Worm (Caenorhabditis elegans) whole organism, early embryonic: Measurements from ENCODE around the gene swp-1.

ENCODE experiments used
- B0310.2 ChIP-seq: sonication (generic microtip); optimal IDR thresholded peaks from 2 replicates; lab custom pipeline; 2016; ENCODE audit warnings: mild to moderate bottlenecking, missing genetic modification characterization, missing compliant biosample characterization
- F13C5.2 ChIP-seq: sonication (generic microtip); optimal IDR thresholded peaks from 2 replicates; lab custom pipeline; 2017; ENCODE audit warnings: mild to moderate bottlenecking, missing genetic modification characterization, inconsistent platforms, missing compliant biosample characterization
- aly-1 ChIP-seq: sonication (generic microtip); optimal IDR thresholded peaks from 2 replicates; lab custom pipeline; 2016; ENCODE audit warnings: missing genetic modification characterization, missing compliant biosample characterization
- ama-1 ChIP-seq: fragments of 150-350 bp; optimal IDR thresholded peaks from 2 replicates; lab custom pipeline; 2014
- ceh-13 ChIP-seq: fragments of 200-800 bp; sonication (Bioruptor generic); optimal IDR thresholded peaks from 2 replicates; lab custom pipeline; 2018; ENCODE audit warnings: mild to moderate bottlenecking, missing genetic modification characterization, missing compliant biosample characterization
- ceh-36 ChIP-seq: sonication (generic microtip); optimal IDR thresholded peaks from 2 replicates; lab custom pipeline; 2016; ENCODE audit warnings: missing genetic modification characterization, inconsistent platforms, missing compliant biosample characterization
- ets-7 ChIP-seq: sonication (generic microtip); optimal IDR thresholded peaks from 2 replicates; lab custom pipeline; 2016; ENCODE audit warnings: missing genotype, missing genetic modification characterization, missing compliant biosample characterization
- flt-1 ChIP-seq: fragments of 200-800 bp; sonication (Bioruptor generic); IDR thresholded peaks from 2 replicates; pipeline ENCODE4 v1.3.6; 2022; ENCODE audit warnings: missing genetic modification characterization, missing compliant biosample characterization
- hmbx-1 ChIP-seq: sonication (generic microtip); optimal IDR thresholded peaks from 2 replicates; lab custom pipeline; 2016; ENCODE audit warnings: mild to moderate bottlenecking, missing genetic modification characterization, missing compliant biosample characterization
- hmg-4 ChIP-seq: fragments of 200-800 bp; sonication (Bioruptor generic); optimal IDR thresholded peaks from 2 replicates; lab custom pipeline; 2018; ENCODE audit warnings: mild to moderate bottlenecking, missing genetic modification characterization, missing compliant biosample characterization
- hnd-1 ChIP-seq: sonication (generic microtip); optimal IDR thresholded peaks from 2 replicates; lab custom pipeline; 2016; ENCODE audit warnings: missing genetic modification characterization, missing compliant biosample characterization
- pes-1 ChIP-seq: fragments of 200-800 bp; sonication (Bioruptor generic); IDR thresholded peaks from 2 replicates; pipeline ENCODE4 v1.3.6; 2022; ENCODE audit warnings: missing genetic modification reagents, missing genetic modification characterization, missing compliant biosample characterization
- scrt-1 ChIP-seq: fragments of 200-800 bp; sonication (Bioruptor generic); IDR thresholded peaks from 2 replicates; pipeline ENCODE4 v1.3.6; 2022; ENCODE audit warnings: missing genetic modification characterization, missing compliant biosample characterization
- sea-1 ChIP-seq: fragments of 200-800 bp; sonication (Bioruptor generic); conservative IDR thresholded peaks from 2 replicates; pipeline ENCODE4 v1.3.6; 2022; ENCODE audit warnings: missing genetic modification characterization, missing compliant biosample characterization
- tbx-11 ChIP-seq: fragments of 200-800 bp; sonication (Bioruptor generic); IDR thresholded peaks from 2 replicates; pipeline ENCODE4 v1.3.6; 2022; ENCODE audit warnings: missing genetic modification characterization, missing compliant biosample characterization
- tbx-37 ChIP-seq: fragments of 200-800 bp; sonication (Bioruptor generic); conservative IDR thresholded peaks from 2 replicates; pipeline ENCODE4 v1.3.6; 2022; ENCODE audit warnings: missing genetic modification reagents, missing genetic modification characterization, missing compliant biosample characterization
- tra-4 ChIP-seq: sonication (generic microtip); optimal IDR thresholded peaks from 2 replicates; lab custom pipeline; 2017; ENCODE audit warnings: missing genetic modification characterization, missing compliant biosample characterization

The swp-1 gene

DNA sequence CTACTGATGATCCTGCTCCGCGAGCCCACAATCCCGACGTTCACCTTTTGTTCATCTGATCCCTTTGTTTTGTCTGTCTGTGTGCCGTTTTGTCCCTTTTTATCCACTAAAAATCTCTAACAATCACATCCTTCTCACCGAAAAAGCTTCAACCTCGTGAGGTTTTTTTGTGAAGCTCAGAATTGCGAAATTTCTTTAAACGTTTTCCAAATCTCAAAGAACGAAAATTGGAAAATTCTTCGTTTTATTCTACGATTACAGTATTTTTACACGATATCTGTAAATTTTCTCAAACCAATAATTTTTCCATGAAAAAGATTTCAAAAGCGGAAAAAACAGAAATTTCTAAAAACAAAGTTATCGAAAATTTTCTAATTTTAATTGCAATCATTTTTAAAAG, 31.1 kb downstream of the swp-1 start:
- TF ChIP-seq ceh-13 (GFP tag; lab: Kevin White, UChicago) (no peak), tbx-37 (no peak), pes-1 (no peak), ets-7 (tag; lab: Kevin White, UChicago) (no peak), ceh-36 (tag; lab: Kevin White, UChicago) (no peak), B0310.2 (tag; lab: Kevin White, UChicago) (no peak), sea-1 (no peak), tra-4 (tag; lab: Kevin White, UChicago) (no peak), tbx-11 (GFP tag; lab: Robert Waterston, UW) (no peak)

DNA sequence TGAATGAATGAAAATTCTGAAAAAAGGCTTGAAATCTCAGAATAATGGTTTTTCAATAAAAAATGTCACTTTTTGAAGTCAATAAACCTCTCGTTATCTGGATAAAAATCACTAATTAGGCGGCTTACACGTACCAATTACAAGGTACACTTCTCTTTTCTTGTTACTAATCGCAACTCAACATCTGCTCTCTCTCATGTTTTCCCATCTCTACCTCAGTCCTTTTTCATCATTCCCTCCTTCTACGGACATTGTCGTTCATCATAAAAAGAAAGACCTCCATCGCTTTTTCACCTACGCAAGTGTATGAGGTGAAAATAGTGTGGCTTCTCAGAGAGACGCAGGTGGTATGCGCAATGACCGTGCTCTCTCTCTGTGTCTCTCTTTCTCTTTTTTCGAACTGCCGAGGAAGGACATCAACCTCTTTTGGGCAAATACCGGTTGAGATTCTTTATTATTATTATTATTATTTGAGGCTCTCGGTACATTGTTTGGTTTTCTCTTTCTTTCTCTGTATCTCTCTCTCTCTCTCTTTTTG, 37.3 kb downstream of the swp-1 start:
- no peak for TF ChIP-seq F13C5.2
- TF ChIP-seq hmg-4 (GFP tag; lab: Kevin White, UChicago), result peak; percentile 1
- TF ChIP-seq tbx-11 (GFP tag; lab: Robert Waterston, UW), result 0 out of 2 replicates have a peak, but pooled peaks have one; percentile 13

DNA sequence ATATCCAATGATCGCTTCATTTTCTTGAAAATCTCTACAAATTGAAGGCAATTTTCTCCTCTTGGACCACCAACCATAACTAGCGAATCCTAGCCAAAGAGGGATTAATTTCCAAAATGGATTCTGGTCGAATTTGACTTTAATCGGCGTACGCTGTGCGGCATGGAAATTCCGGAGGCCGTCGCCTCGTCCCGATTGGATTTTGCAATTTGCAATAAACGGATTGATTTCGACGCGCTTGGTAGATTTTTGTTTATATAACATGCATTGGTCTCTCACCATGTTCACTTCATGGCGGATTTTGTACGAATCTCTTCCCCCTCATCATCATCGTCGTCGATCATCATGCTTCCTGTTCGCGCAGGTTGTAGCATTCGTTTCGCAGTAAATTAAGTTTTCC, 39.6 kb downstream of the swp-1 start:
- TF ChIP-seq tra-4 (tag; lab: Kevin White, UChicago), result no peak
- TF ChIP-seq ceh-13 (GFP tag; lab: Kevin White, UChicago), result no peak
- TF ChIP-seq sea-1, result no peak
- TF ChIP-seq B0310.2 (tag; lab: Kevin White, UChicago), result no peak
- no peak for TF ChIP-seq ets-7 (tag; lab: Kevin White, UChicago)
- TF ChIP-seq scrt-1, result no peak
- TF ChIP-seq tbx-11 (GFP tag; lab: Robert Waterston, UW), result no peak
- TF ChIP-seq pes-1, result no peak
- TF ChIP-seq ama-1, result no peak
- TF ChIP-seq hmbx-1 (tag; lab: Kevin White, UChicago), result no peak
- TF ChIP-seq aly-1, result no peak
- no peak for TF ChIP-seq hnd-1 (tag; lab: Kevin White, UChicago)
- no peak for TF ChIP-seq tbx-37
- no peak for TF ChIP-seq F13C5.2
- TF ChIP-seq ceh-36 (tag; lab: Kevin White, UChicago), result no peak
- TF ChIP-seq flt-1 (GFP tag; lab: Robert Waterston, UW), result no peak

DNA sequence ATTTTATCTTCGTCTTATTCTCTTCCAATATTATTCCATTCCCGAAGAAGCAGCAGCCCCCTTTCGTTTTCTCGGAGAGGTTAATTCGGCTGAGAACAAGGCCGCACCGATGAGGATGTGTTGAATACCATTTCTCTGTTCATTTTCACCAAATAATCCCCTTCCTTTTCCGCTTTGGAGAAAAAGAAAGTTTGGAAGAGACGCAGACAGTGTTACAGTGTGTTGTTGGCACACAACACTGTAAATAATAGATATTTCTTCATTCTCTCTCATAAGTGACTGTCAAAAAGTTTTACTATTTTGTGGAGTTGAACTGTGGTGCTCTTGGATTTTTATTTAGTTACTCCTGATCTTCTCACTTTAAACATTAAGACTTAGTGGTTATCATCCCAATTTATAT, 40.0 kb downstream of the swp-1 start:
- no peak for TF ChIP-seq scrt-1
- no peak for TF ChIP-seq B0310.2 (tag; lab: Kevin White, UChicago)
- TF ChIP-seq ceh-36 (tag; lab: Kevin White, UChicago), result no peak
- TF ChIP-seq F13C5.2, result no peak
- TF ChIP-seq sea-1, result no peak
- no peak for TF ChIP-seq hnd-1 (tag; lab: Kevin White, UChicago)
- no peak for TF ChIP-seq tbx-11 (GFP tag; lab: Robert Waterston, UW)
- no peak for TF ChIP-seq tra-4 (tag; lab: Kevin White, UChicago)
- no peak for TF ChIP-seq flt-1 (GFP tag; lab: Robert Waterston, UW)
- TF ChIP-seq ets-7 (tag; lab: Kevin White, UChicago), result no peak
- TF ChIP-seq ceh-13 (GFP tag; lab: Kevin White, UChicago), result no peak
- no peak for TF ChIP-seq tbx-37
- TF ChIP-seq hmg-4 (GFP tag; lab: Kevin White, UChicago), result no peak
- no peak for TF ChIP-seq pes-1
- no peak for TF ChIP-seq hmbx-1 (tag; lab: Kevin White, UChicago)
- TF ChIP-seq aly-1, result no peak

DNA sequence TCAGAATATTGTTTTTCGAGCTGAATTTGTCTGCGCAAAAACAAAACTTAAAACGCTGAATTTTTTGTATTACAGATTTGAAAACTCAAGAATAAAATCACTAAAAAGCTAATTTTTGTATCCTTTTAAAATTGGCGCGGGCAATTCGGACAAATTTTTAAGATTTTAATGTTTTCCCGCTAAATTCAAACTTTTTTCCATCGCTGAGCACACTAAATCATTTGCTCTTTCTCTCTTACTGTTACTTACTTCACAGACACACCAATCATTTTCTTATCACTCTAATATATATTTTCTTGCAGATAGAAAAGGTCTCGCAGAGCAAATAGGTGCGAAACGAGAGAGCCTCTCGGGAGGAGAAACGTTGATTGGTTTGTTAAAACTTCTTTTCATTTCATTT, 41.4 kb downstream of the swp-1 start, which contains the start of gene par-3:
TSS of gene par-3 (plus strand) at position 301 of the 400 bp plus-strand sequence.
- TF ChIP-seq F13C5.2, result no peak
- no peak for TF ChIP-seq tra-4 (tag; lab: Kevin White, UChicago)
- no peak for TF ChIP-seq ceh-36 (tag; lab: Kevin White, UChicago)
- TF ChIP-seq hnd-1 (tag; lab: Kevin White, UChicago), result no peak
- TF ChIP-seq aly-1, result no peak
- no peak for TF ChIP-seq pes-1
- no peak for TF ChIP-seq ama-1
- no peak for TF ChIP-seq tbx-37
- TF ChIP-seq tbx-11 (GFP tag; lab: Robert Waterston, UW), result no peak
- no peak for TF ChIP-seq flt-1 (GFP tag; lab: Robert Waterston, UW)
- no peak for TF ChIP-seq ceh-13 (GFP tag; lab: Kevin White, UChicago)
- no peak for TF ChIP-seq sea-1
- no peak for TF ChIP-seq scrt-1
- TF ChIP-seq B0310.2 (tag; lab: Kevin White, UChicago), result no peak

DNA sequence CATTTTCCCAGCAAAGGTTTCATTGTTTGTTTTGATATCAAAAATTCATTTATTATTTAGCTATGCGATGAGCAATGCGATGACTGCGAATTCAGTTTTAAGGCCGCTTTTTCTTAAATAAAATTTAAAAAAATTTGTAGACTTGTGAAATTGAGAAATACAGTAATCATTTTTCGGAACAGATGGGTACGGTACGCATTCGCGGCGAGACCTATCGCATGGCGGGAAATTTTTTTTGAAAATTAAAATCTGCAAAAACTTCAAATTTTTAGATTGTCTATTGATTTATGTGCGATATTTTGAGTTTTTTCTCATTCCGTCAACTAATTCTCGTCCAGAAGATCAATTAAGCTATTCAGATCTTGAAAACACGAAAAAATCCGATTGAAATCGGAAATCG, 41.8 kb downstream of the swp-1 start:
- TF ChIP-seq sea-1 (no peak), ets-7 (tag; lab: Kevin White, UChicago) (no peak), tra-4 (tag; lab: Kevin White, UChicago) (no peak), aly-1 (no peak), hmbx-1 (tag; lab: Kevin White, UChicago) (no peak), tbx-11 (GFP tag; lab: Robert Waterston, UW) (no peak), scrt-1 (no peak), B0310.2 (tag; lab: Kevin White, UChicago) (no peak), ceh-36 (tag; lab: Kevin White, UChicago) (no peak), pes-1 (no peak), tbx-37 (no peak), hmg-4 (GFP tag; lab: Kevin White, UChicago) (no peak)

DNA sequence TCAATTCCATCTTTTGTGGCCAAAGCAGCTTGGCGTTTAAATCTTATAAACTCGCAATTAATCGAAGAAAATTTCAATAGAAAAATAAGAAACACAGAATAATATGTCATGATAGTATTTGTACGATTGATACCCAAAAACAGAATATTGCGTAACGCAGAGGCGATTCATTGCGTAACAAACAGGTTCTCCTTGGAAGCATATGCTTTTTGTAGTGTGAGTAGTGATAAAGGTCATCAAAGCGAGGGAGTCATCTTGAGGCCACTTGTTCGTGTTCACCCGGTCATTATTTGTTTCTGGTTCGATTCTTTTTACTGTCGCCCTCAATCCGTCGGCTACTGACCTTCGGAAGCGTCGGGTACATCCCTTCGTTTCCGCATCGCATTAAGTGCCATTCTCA, 44.3 kb downstream of the swp-1 start, which contains the start of gene F54E7.6:
TSS of gene F54E7.6 (minus strand) at position 110 of the 400 bp plus-strand sequence.
- TF ChIP-seq hmg-4 (GFP tag; lab: Kevin White, UChicago), result no peak
- TF ChIP-seq tbx-37, result no peak
- TF ChIP-seq tbx-11 (GFP tag; lab: Robert Waterston, UW), result no peak
- no peak for TF ChIP-seq ama-1
- no peak for TF ChIP-seq hmbx-1 (tag; lab: Kevin White, UChicago)
- TF ChIP-seq hnd-1 (tag; lab: Kevin White, UChicago), result no peak
- TF ChIP-seq tra-4 (tag; lab: Kevin White, UChicago), result no peak
- no peak for TF ChIP-seq pes-1
- no peak for TF ChIP-seq ceh-36 (tag; lab: Kevin White, UChicago)
- no peak for TF ChIP-seq aly-1
- no peak for TF ChIP-seq F13C5.2
- TF ChIP-seq ceh-13 (GFP tag; lab: Kevin White, UChicago), result no peak
- TF ChIP-seq sea-1, result no peak
- TF ChIP-seq ets-7 (tag; lab: Kevin White, UChicago), result no peak
- TF ChIP-seq scrt-1, result no peak
- no peak for TF ChIP-seq B0310.2 (tag; lab: Kevin White, UChicago)
